Fruit fly (Drosophila melanogaster): Measurements from ENCODE around the gene Ddrgk1.
A peak's percentile ranks its signal among the peaks of the same experiment; 100 is the strongest.

Gene Ddrgk1

dm6 chr3R:21203135-21203534 lies 11.7 kb upstream of the Ddrgk1 start (continued):
- no peak for TF ChIP-seq CG5245 (GFP tag; optimal IDR thresholded peaks at IDR 0.05)
- TF ChIP-seq Bgb (GFP tag; IDR thresholded peaks at IDR 0.05; ENCODE audit: partially characterized antibody): peak; percentile 55
- TF ChIP-seq CG8944 (GFP tag; optimal IDR thresholded peaks at IDR 0.05): no peak
- no peak for TF ChIP-seq seq (GFP tag; IDR thresholded peaks at IDR 0.05)
- no peak for TF ChIP-seq Dbx (GFP tag; IDR thresholded peaks at IDR 0.05)
- no peak for TF ChIP-seq CG4360 (GFP tag; IDR thresholded peaks at IDR 0.05)
- no peak for TF ChIP-seq CG3995 (GFP tag; optimal IDR thresholded peaks at IDR 0.05)
- TF ChIP-seq zen2 (GFP tag; IDR thresholded peaks at IDR 0.05; ENCODE audit: partially characterized antibody): no peak
- peak; percentile 91 for TF ChIP-seq CG2199 (GFP tag; IDR thresholded peaks at IDR 0.05)
- no peak for TF ChIP-seq ro (GFP tag; IDR thresholded peaks at IDR 0.05)
- no peak for TF ChIP-seq CG12236 (GFP tag; optimal IDR thresholded peaks at IDR 0.05)
- no peak for TF ChIP-seq CG12659 (GFP tag; optimal IDR thresholded peaks at IDR 0.05)
- TF ChIP-seq wek (GFP tag; optimal IDR thresholded peaks at IDR 0.05): no peak
- no peak for TF ChIP-seq CG8388 (GFP tag; optimal IDR thresholded peaks at IDR 0.05)
- no peak for TF ChIP-seq E2f2 (GFP tag; IDR thresholded peaks at IDR 0.05)
- no peak for TF ChIP-seq gsb (GFP tag; IDR thresholded peaks at IDR 0.05)
- no peak for TF ChIP-seq Doc2 (GFP tag; IDR thresholded peaks at IDR 0.05)
- TF ChIP-seq CG8478 (optimal IDR thresholded peaks at IDR 0.05): no peak
- no peak for TF ChIP-seq stwl (tag; optimal IDR thresholded peaks at IDR 0.05)
- TF ChIP-seq dmrt11E (tag; optimal IDR thresholded peaks at IDR 0.05): no peak
- TF ChIP-seq CG17359 (tag; optimal IDR thresholded peaks at IDR 0.05): no peak
- TF ChIP-seq knrl (GFP tag; IDR thresholded peaks at IDR 0.05; ENCODE audit: partially characterized antibody): 0 out of 3 replicates have a peak, but pooled peaks have one; percentile 33
- no peak for TF ChIP-seq Mes4 (GFP tag; optimal IDR thresholded peaks at IDR 0.05)
- TF ChIP-seq pzg (GFP tag; optimal IDR thresholded peaks at IDR 0.05): no peak
- peak; percentile 63; the same call in 2 of the 3 replicates for TF ChIP-seq Opbp (GFP tag; IDR thresholded peaks at IDR 0.05; ENCODE audit: partially characterized antibody)
- TF ChIP-seq Antp (GFP tag; optimal IDR thresholded peaks at IDR 0.05): no peak
- no peak for TF ChIP-seq CG12391 (tag; optimal IDR thresholded peaks at IDR 0.05)
- no peak for TF ChIP-seq sqz (GFP tag; optimal IDR thresholded peaks at IDR 0.05)
- TF ChIP-seq CG31224 (GFP tag; IDR thresholded peaks at IDR 0.05): no peak
- TF ChIP-seq ham (GFP tag; IDR thresholded peaks at IDR 0.05): no peak
- TF ChIP-seq ssp (GFP tag; IDR thresholded peaks at IDR 0.05): no peak
- TF ChIP-seq Rx (GFP tag; IDR thresholded peaks at IDR 0.05): no peak
- peak; percentile 57 for TF ChIP-seq kah (GFP tag; optimal IDR thresholded peaks at IDR 0.05)
- no peak for TF ChIP-seq vfl (GFP tag; optimal IDR thresholded peaks at IDR 0.05)
- TF ChIP-seq CG11695 (GFP tag; IDR thresholded peaks at IDR 0.05): no peak
- TF ChIP-seq Side (GFP tag; optimal IDR thresholded peaks at IDR 0.05): no peak
- TF ChIP-seq Atf-2 (GFP tag; optimal IDR thresholded peaks at IDR 0.05): no peak
- no peak for TF ChIP-seq nerfin-2 (GFP tag; IDR thresholded peaks at IDR 0.05; ENCODE audit: partially characterized antibody)
- TF ChIP-seq CG3163 (GFP tag; optimal IDR thresholded peaks at IDR 0.05): no peak
- no peak for TF ChIP-seq CG4282 (GFP tag; optimal IDR thresholded peaks at IDR 0.05)
- TF ChIP-seq CG17361 (GFP tag; IDR thresholded peaks at IDR 0.05): no peak
- TF ChIP-seq wdn (GFP tag; IDR thresholded peaks at IDR 0.05): no peak
- TF ChIP-seq CG7372 (GFP tag; IDR thresholded peaks at IDR 0.05): peak; percentile 51; the same call in 1 of the 2 replicates
- no peak for TF ChIP-seq Ssrp (tag; optimal IDR thresholded peaks at IDR 0.05)
- no peak for TF ChIP-seq maf-S (GFP tag; optimal IDR thresholded peaks at IDR 0.05)
- TF ChIP-seq NFAT (GFP tag; IDR thresholded peaks at IDR 0.05): no peak
- TF ChIP-seq crc (GFP tag; optimal IDR thresholded peaks at IDR 0.05): no peak
- TF ChIP-seq fu2 (GFP tag; optimal IDR thresholded peaks at IDR 0.05): no peak
- no peak for TF ChIP-seq Scr (GFP tag; IDR thresholded peaks at IDR 0.05; ENCODE audit: partially characterized antibody)
- TF ChIP-seq mam (GFP tag; optimal IDR thresholded peaks at IDR 0.05): no peak
- no peak for TF ChIP-seq Dek (tag; optimal IDR thresholded peaks at IDR 0.05)
- peak; percentile 22; the same call in 1 of the 2 replicates for TF ChIP-seq CG11247 (GFP tag; IDR thresholded peaks at IDR 0.05)
- no peak for TF ChIP-seq hbn (GFP tag; IDR thresholded peaks at IDR 0.05; ENCODE audit: partially characterized antibody)
